Worm (Caenorhabditis elegans): ENCODE data around the gene sru-31.

sru-31 gene

DNA sequence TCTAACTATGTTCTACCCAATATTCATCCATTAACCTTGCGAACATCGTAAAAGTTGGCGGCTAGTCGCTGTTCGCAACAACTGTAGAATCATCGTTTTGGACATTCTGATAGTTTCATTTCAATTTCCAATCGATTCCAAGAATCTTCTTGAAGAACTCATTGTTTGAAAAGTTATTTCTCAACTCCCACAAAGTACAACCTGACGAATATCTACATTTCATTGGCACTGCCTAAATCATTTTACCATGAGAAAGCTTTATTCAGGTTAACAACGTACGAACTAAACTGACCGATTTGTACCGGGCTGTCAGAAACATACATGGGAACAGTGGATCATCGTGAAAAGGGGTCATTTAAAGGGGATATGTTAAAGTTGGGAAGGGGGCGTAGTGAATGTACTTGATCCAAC lies 29.8 kb upstream of the sru-31 start, which contains the start of gene F46B6.6 (continued):
- TF ChIP-seq aptf-2 (GFP tag; conservative IDR thresholded peaks at IDR 0.05) = no peak
- peak; percentile 29; the same call in 1 of the 2 replicates for TF ChIP-seq madf-6 (GFP tag; IDR thresholded peaks at IDR 0.05)
- peak; percentile 72 for TF ChIP-seq ama-1 (optimal IDR thresholded peaks at IDR 0.05)
- TF ChIP-seq ama-1 (GFP tag; optimal IDR thresholded peaks at IDR 0.05) = peak; percentile 14 to 36
- no peak for TF ChIP-seq ceh-27 (GFP tag; optimal IDR thresholded peaks at IDR 0.05)
- TF ChIP-seq attf-6 (GFP tag; IDR thresholded peaks at IDR 0.05) = no peak
- TF ChIP-seq B0261.1 (tag; optimal IDR thresholded peaks at IDR 0.05) = no peak
- no peak; the same call in 1 of the 2 replicates for TF ChIP-seq lir-1 (GFP tag; conservative IDR thresholded peaks at IDR 0.05)
- TF ChIP-seq let-607 (tag; optimal IDR thresholded peaks at IDR 0.05) = peak in 1 of 2 experiments; percentile 41
- TF ChIP-seq chd-7 (tag; optimal IDR thresholded peaks at IDR 0.05) = peak; percentile 80
- no peak for TF ChIP-seq F33H1.4 (GFP tag; IDR thresholded peaks at IDR 0.05)
- TF ChIP-seq lsy-27 (tag; optimal IDR thresholded peaks at IDR 0.05; ENCODE audit: borderline replicate concordance, insufficient read depth) = no peak
- no peak for TF ChIP-seq mxl-1 (tag; optimal IDR thresholded peaks at IDR 0.05)
- peak; percentile 21 for TF ChIP-seq lin-54 (GFP tag; optimal IDR thresholded peaks at IDR 0.05)
- no peak for TF ChIP-seq let-526 (GFP tag; IDR thresholded peaks at IDR 0.05)
- no peak for TF ChIP-seq ets-4 (GFP tag; optimal IDR thresholded peaks at IDR 0.05)
- TF ChIP-seq sptf-2 (GFP tag; optimal IDR thresholded peaks at IDR 0.05) = no peak
- no peak for TF ChIP-seq nhr-90 (tag; optimal IDR thresholded peaks at IDR 0.05)
- TF ChIP-seq F52B5.7 (tag; optimal IDR thresholded peaks at IDR 0.05) = peak; percentile 53
- TF ChIP-seq F22D6.2 (tag; optimal IDR thresholded peaks at IDR 0.05) = no peak
- no peak for TF ChIP-seq sdz-38 (tag; optimal IDR thresholded peaks at IDR 0.05)
- peak; percentile 62 for TF ChIP-seq athp-1 (tag; optimal IDR thresholded peaks at IDR 0.05)
- no peak for TF ChIP-seq hlh-26 (GFP tag; conservative IDR thresholded peaks at IDR 0.05)
- no peak for TF ChIP-seq gei-17 (GFP tag; optimal IDR thresholded peaks at IDR 0.05)
- TF ChIP-seq Y56A3A.18 (GFP tag; IDR thresholded peaks at IDR 0.05) = 0 out of 2 replicates have a peak, but pooled peaks have one; percentile 41
- no peak for TF ChIP-seq attf-3 (GFP tag; conservative IDR thresholded peaks at IDR 0.05)
- TF ChIP-seq rec-8 (tag; optimal IDR thresholded peaks at IDR 0.05) = peak in 1 of 2 experiments; percentile 12
- no peak for TF ChIP-seq ztf-18 (tag; optimal IDR thresholded peaks at IDR 0.05)
- TF ChIP-seq mcd-1 (GFP tag; IDR thresholded peaks at IDR 0.05) = no peak
- no peak for TF ChIP-seq dpl-1 (GFP tag; optimal IDR thresholded peaks at IDR 0.05)
- no peak for TF ChIP-seq akir-1 (GFP tag; optimal IDR thresholded peaks at IDR 0.05)
- TF ChIP-seq F57C9.4 (tag; optimal IDR thresholded peaks at IDR 0.05) = no peak
- TF ChIP-seq hmg-20 (GFP tag; IDR thresholded peaks at IDR 0.05) = no peak
- no peak for TF ChIP-seq ztf-6 (GFP tag; IDR thresholded peaks at IDR 0.05)
- no peak for TF ChIP-seq aptf-3 (GFP tag; IDR thresholded peaks at IDR 0.05)
- TF ChIP-seq F39B2.1 (GFP tag; IDR thresholded peaks at IDR 0.05) = no peak
- no peak for TF ChIP-seq zfh-2 (GFP tag; conservative IDR thresholded peaks at IDR 0.05)
- 0 out of 2 replicates have a peak, but pooled peaks have one; percentile 54 for TF ChIP-seq nfyb-1 (GFP tag; IDR thresholded peaks at IDR 0.05)
- TF ChIP-seq B0019.2 (GFP tag; conservative IDR thresholded peaks at IDR 0.05) = no peak
- no peak for TF ChIP-seq ztf-28 (GFP tag; IDR thresholded peaks at IDR 0.05)
- TF ChIP-seq lin-26 (GFP tag; IDR thresholded peaks at IDR 0.05) = no peak; the same call in 1 of the 2 replicates
- 0 out of 2 replicates have a peak, but pooled peaks have one; percentile 57 for TF ChIP-seq Y53G8AR.9 (GFP tag; conservative IDR thresholded peaks at IDR 0.05)
- TF ChIP-seq ztf-22 (GFP tag; optimal IDR thresholded peaks at IDR 0.05) = no peak
- no peak for TF ChIP-seq lag-1 (GFP tag; IDR thresholded peaks at IDR 0.05)
- no peak for TF ChIP-seq nfya-2 (GFP tag; IDR thresholded peaks at IDR 0.05)
- TF ChIP-seq hmg-1.2 (GFP tag; IDR thresholded peaks at IDR 0.05) = peak; percentile 27; the same call in 1 of the 2 replicates
- peak; percentile 50; the same call in 1 of the 2 replicates for TF ChIP-seq ekl-4 (GFP tag; IDR thresholded peaks at IDR 0.05)
- no peak for TF ChIP-seq ZK185.1 (tag; optimal IDR thresholded peaks at IDR 0.05; ENCODE audit: poor library complexity, severe bottlenecking)
- no peak for TF ChIP-seq rcor-1 (GFP tag; IDR thresholded peaks at IDR 0.05)

Measured in whole organism, young adult.